Fruit fly (Drosophila melanogaster): Measurements from ENCODE around the gene CG13978.

DNA sequence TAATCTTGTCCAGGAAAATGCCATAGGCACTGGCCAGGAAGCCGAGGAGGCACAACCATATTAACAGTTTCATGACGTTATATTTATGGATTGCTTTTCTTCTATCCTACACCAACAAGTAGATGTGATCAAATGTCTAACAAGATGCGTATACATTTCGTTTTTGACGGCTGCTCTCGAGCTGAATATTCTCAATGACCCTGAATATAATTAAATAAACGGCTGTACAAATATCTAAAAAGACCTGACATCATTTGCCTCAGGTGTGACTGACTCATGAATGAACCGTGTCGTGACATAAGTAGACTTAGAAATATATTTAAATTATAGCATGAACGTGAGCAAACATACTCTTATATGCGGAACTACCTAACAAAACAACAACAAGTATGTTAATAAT, 38.9 kb downstream of the CG13978 start, which contains the start of gene CG5402:
- no peak for TF ChIP-seq CG32121 (GFP tag; IDR thresholded peaks at IDR 0.05)
- TF ChIP-seq CG8159 (tag; optimal IDR thresholded peaks at IDR 0.05), result no peak
- TF ChIP-seq EcR (GFP tag; optimal IDR thresholded peaks at IDR 0.05), result no peak
- TF ChIP-seq CG9948 (tag; optimal IDR thresholded peaks at IDR 0.05), result no peak
- TF ChIP-seq CG10348 (GFP tag; IDR thresholded peaks at IDR 0.05), result no peak
- TF ChIP-seq CG12605 (GFP tag; IDR thresholded peaks at IDR 0.05), result no peak
- no peak for TF ChIP-seq fd96Ca (GFP tag; IDR thresholded peaks at IDR 0.05)
- no peak for TF ChIP-seq CG15710 (tag; optimal IDR thresholded peaks at IDR 0.05)
- TF ChIP-seq Pif1B (GFP tag; optimal IDR thresholded peaks at IDR 0.05), result no peak
- TF ChIP-seq rn (GFP tag; IDR thresholded peaks at IDR 0.05), result no peak
- TF ChIP-seq CG4496 (GFP tag; IDR thresholded peaks at IDR 0.05), result no peak
- no peak for TF ChIP-seq gl (tag; optimal IDR thresholded peaks at IDR 0.05)
